Fruit fly (Drosophila melanogaster) whole organism, embryonic: Measurements from ENCODE around the gene pont.
A peak's percentile ranks its signal among the peaks of the same experiment; 100 is the strongest.

Experiments used
- Adf1 ChIP-seq: fragments of 200-800 bp; sonication (Bioruptor generic); IDR thresholded peaks from 2 replicates; pipeline ENCODE4 v1.3.6; 2022; ENCODE audit warnings: missing biosample characterization, missing genetic modification characterization
- B-H2 ChIP-seq: fragments of 200-800 bp; sonication (Bioruptor generic); optimal IDR thresholded peaks from 2 replicates; lab custom pipeline; 2018; ENCODE audit warnings: missing biosample characterization, mild to moderate bottlenecking, missing genetic modification characterization
- Bteb2 ChIP-seq: fragments of 200-800 bp; sonication (Bioruptor generic); optimal IDR thresholded peaks from 2 replicates; lab custom pipeline; 2016; ENCODE audit warnings: missing biosample characterization, missing genetic modification characterization
- CG10366 ChIP-seq: fragments of 200-800 bp; sonication (Bioruptor generic); IDR thresholded peaks from 2 replicates; pipeline ENCODE4 v1.3.6; 2022; ENCODE audit warnings: missing biosample characterization, missing genetic modification characterization
- CG10654 ChIP-seq: fragments of 200-800 bp; sonication (Bioruptor generic); optimal IDR thresholded peaks from 2 replicates; lab custom pipeline; 2016; ENCODE audit warnings: missing biosample characterization, missing genetic modification characterization
- CG11085 ChIP-seq: fragments of 200-800 bp; sonication (Bioruptor generic); IDR thresholded peaks from 2 replicates; pipeline ENCODE4 v1.3.6; 2022; ENCODE audit warnings: missing biosample characterization, missing genetic modification characterization
- CG11093 ChIP-seq: fragments of 200-800 bp; sonication (Bioruptor generic); IDR thresholded peaks from 3 replicates; pipeline ENCODE4 v1.3.6; 2022; ENCODE audit warnings: missing biosample characterization, missing genetic modification characterization
- CG12299 ChIP-seq: fragments of 200-800 bp; sonication (Bioruptor generic); optimal IDR thresholded peaks from 2 replicates; lab custom pipeline; 2018; ENCODE audit warnings: missing biosample characterization, mild to moderate bottlenecking, missing genetic modification characterization
- CG15269 ChIP-seq: fragments of 200-800 bp; sonication (Bioruptor generic); optimal IDR thresholded peaks from 2 replicates; lab custom pipeline; 2018; ENCODE audit warnings: missing biosample characterization, mild to moderate bottlenecking, missing genetic modification characterization, moderate library complexity
- CG1602 ChIP-seq: fragments of 200-800 bp; sonication (Bioruptor generic); optimal IDR thresholded peaks from 3 replicates; lab custom pipeline; 2016; ENCODE audit warnings: missing biosample characterization, missing genetic modification characterization
- CG17385 ChIP-seq: fragments of 200-800 bp; sonication (Bioruptor generic); optimal IDR thresholded peaks from 3 replicates; lab custom pipeline; 2018; ENCODE audit warnings: missing biosample characterization, mild to moderate bottlenecking, missing genetic modification characterization
- CG2116 ChIP-seq: fragments of 200-800 bp; sonication (Bioruptor generic); optimal IDR thresholded peaks from 3 replicates; lab custom pipeline; 2018; ENCODE audit warnings: missing biosample characterization, mild to moderate bottlenecking, missing genetic modification characterization
- CG3847 ChIP-seq: fragments of 200-800 bp; sonication (Bioruptor generic); IDR thresholded peaks from 2 replicates; pipeline ENCODE4 v1.3.6; 2022; ENCODE audit warnings: missing biosample characterization, missing genetic modification characterization
- CG4328 ChIP-seq: fragments of 200-800 bp; sonication (Bioruptor generic); optimal IDR thresholded peaks from 3 replicates; lab custom pipeline; 2017; ENCODE audit warnings: missing biosample characterization, missing genetic modification reagents, missing genetic modification characterization
- CG4707 ChIP-seq: fragments of 200-800 bp; sonication (Bioruptor generic); optimal IDR thresholded peaks from 2 replicates; lab custom pipeline; 2018; ENCODE audit warnings: missing biosample characterization, mild to moderate bottlenecking, missing genetic modification characterization, moderate library complexity
- CG6175 ChIP-seq: fragments of 200-800 bp; sonication (Bioruptor generic); IDR thresholded peaks from 3 replicates; pipeline ENCODE4 v1.3.6; 2022; ENCODE audit warnings: missing biosample characterization, missing genetic modification characterization
- CG6654 ChIP-seq: fragments of 200-800 bp; sonication (Bioruptor generic); optimal IDR thresholded peaks from 2 replicates; lab custom pipeline; 2017; ENCODE audit warnings: missing biosample characterization, mild to moderate bottlenecking, missing genetic modification characterization
- CG6765 ChIP-seq: fragments of 200-800 bp; sonication (Bioruptor generic); optimal IDR thresholded peaks from 3 replicates; lab custom pipeline; 2017; ENCODE audit warnings: missing biosample characterization, mild to moderate bottlenecking, missing genetic modification characterization
- CG7987 ChIP-seq: fragments of 200-800 bp; sonication (Bioruptor generic); optimal IDR thresholded peaks from 2 replicates; lab custom pipeline; 2018; ENCODE audit warnings: missing biosample characterization, mild to moderate bottlenecking, missing genetic modification characterization, moderate library complexity
- CG9876 ChIP-seq: fragments of 200-800 bp; sonication (Bioruptor generic); optimal IDR thresholded peaks from 2 replicates; lab custom pipeline; 2016; ENCODE audit warnings: missing biosample characterization, missing genetic modification characterization
- Dip3 ChIP-seq: fragments of 200-800 bp; sonication (Bioruptor generic); optimal IDR thresholded peaks from 3 replicates; lab custom pipeline; 2016; ENCODE audit warnings: missing biosample characterization, missing genetic modification characterization
- Ets65A ChIP-seq: fragments of 200-800 bp; sonication (Bioruptor generic); peaks from one replicate; lab custom pipeline; 2016; ENCODE audit warnings: missing biosample characterization, missing genetic modification characterization
- MTF-1 ChIP-seq: fragments of 200-800 bp; sonication (Bioruptor generic); optimal IDR thresholded peaks from 2 replicates; lab custom pipeline; 2018; ENCODE audit warnings: missing biosample characterization, mild to moderate bottlenecking, missing genetic modification characterization, borderline replicate concordance
- Mad ChIP-seq: fragments of 200-800 bp; sonication (Bioruptor generic); optimal IDR thresholded peaks from 2 replicates; lab custom pipeline; 2016; ENCODE audit warnings: missing biosample characterization, missing genetic modification characterization
- Oli ChIP-seq: fragments of 200-800 bp; sonication (Bioruptor generic); optimal IDR thresholded peaks from 2 replicates; lab custom pipeline; 2018; ENCODE audit warnings: missing biosample characterization, mild to moderate bottlenecking, missing genetic modification characterization, moderate library complexity
- Optix ChIP-seq: fragments of 200-800 bp; sonication (Bioruptor generic); IDR thresholded peaks from 3 replicates; pipeline ENCODE4 v1.3.6; 2022; ENCODE audit warnings: missing biosample characterization, missing genetic modification characterization
- Sox102F ChIP-seq: fragments of 200-800 bp; sonication (Bioruptor generic); optimal IDR thresholded peaks from 2 replicates; lab custom pipeline; 2018; ENCODE audit warnings: missing biosample characterization, mild to moderate bottlenecking, missing genetic modification characterization, moderate library complexity
- TFAM ChIP-seq: fragments of 200-800 bp; sonication (Bioruptor generic); optimal IDR thresholded peaks from 2 replicates; lab custom pipeline; 2017; ENCODE audit warnings: missing biosample characterization, missing genetic modification characterization, inconsistent platforms
- Xbp1 ChIP-seq: fragments of 200-800 bp; sonication (Bioruptor generic); optimal IDR thresholded peaks from 3 replicates; lab custom pipeline; 2016; ENCODE audit warnings: missing biosample characterization, mild to moderate bottlenecking, missing genetic modification characterization
- Xrp1 ChIP-seq: fragments of 200-800 bp; sonication (Bioruptor generic); IDR thresholded peaks from 2 replicates; pipeline ENCODE4 v1.3.6; 2022; ENCODE audit warnings: missing biosample characterization, missing genetic modification characterization
- ab ChIP-seq: fragments of 200-800 bp; sonication (Bioruptor generic); optimal IDR thresholded peaks from 2 replicates; lab custom pipeline; 2016; ENCODE audit warnings: missing biosample characterization, missing genetic modification characterization
- al ChIP-seq: fragments of 200-800 bp; sonication (Bioruptor generic); IDR thresholded peaks from 2 replicates; pipeline ENCODE4 v1.3.6; 2022; ENCODE audit warnings: missing biosample characterization, missing genetic modification characterization
- ase ChIP-seq: fragments of 200-800 bp; sonication (Bioruptor generic); IDR thresholded peaks from 3 replicates; pipeline ENCODE4 v1.3.6; 2022; ENCODE audit warnings: missing biosample characterization, missing genetic modification characterization
- bab2 ChIP-seq: fragments of 200-800 bp; sonication (Bioruptor generic); optimal IDR thresholded peaks from 2 replicates; lab custom pipeline; 2016; ENCODE audit warnings: missing biosample characterization, missing genetic modification characterization
- chinmo ChIP-seq: fragments of 200-800 bp; sonication (Bioruptor generic); IDR thresholded peaks from 4 replicates; pipeline ENCODE4 v1.3.6; 2022; ENCODE audit warnings: missing biosample characterization, missing genetic modification characterization; ENCODE audit not compliant: partially characterized antibody
- chn ChIP-seq: fragments of 200-800 bp; sonication (Bioruptor generic); optimal IDR thresholded peaks from 2 replicates; lab custom pipeline; 2016; ENCODE audit warnings: missing biosample characterization, missing genetic modification characterization
- cwo ChIP-seq: fragments of 200-800 bp; sonication (Bioruptor generic); optimal IDR thresholded peaks from 3 replicates; lab custom pipeline; 2017; ENCODE audit warnings: missing biosample characterization, missing genetic modification characterization, mild to moderate bottlenecking, moderate library complexity, missing genetic modification reagents
- dm ChIP-seq: fragments of 200-800 bp; sonication (Bioruptor generic); optimal IDR thresholded peaks from 3 replicates; lab custom pipeline; 2016; ENCODE audit warnings: missing biosample characterization, missing genetic modification characterization
- esg ChIP-seq: fragments of 200-800 bp; sonication (Bioruptor generic); conservative IDR thresholded peaks from 2 replicates; pipeline ENCODE4 v1.3.6; 2022; ENCODE audit warnings: missing biosample characterization, missing genetic modification characterization
- fd102C ChIP-seq: fragments of 200-800 bp; sonication (Bioruptor generic); optimal IDR thresholded peaks from 2 replicates; lab custom pipeline; 2018; ENCODE audit warnings: missing biosample characterization, mild to moderate bottlenecking, missing genetic modification characterization, moderate library complexity
- gro ChIP-seq: fragments of 200-800 bp; sonication (Bioruptor generic); optimal IDR thresholded peaks from 2 replicates; lab custom pipeline; 2016; ENCODE audit warnings: missing biosample characterization, missing genetic modification characterization
- her ChIP-seq: fragments of 200-800 bp; sonication (Bioruptor generic); optimal IDR thresholded peaks from 2 replicates; lab custom pipeline; 2016; ENCODE audit warnings: missing biosample characterization, missing genetic modification characterization
- jigr1 ChIP-seq: fragments of 200-800 bp; sonication (Bioruptor generic); IDR thresholded peaks from 3 replicates; pipeline ENCODE4 v1.3.6; 2022; ENCODE audit warnings: missing biosample characterization, missing genetic modification characterization
- jumu ChIP-seq: fragments of 200-800 bp; sonication (Bioruptor generic); optimal IDR thresholded peaks from 3 replicates; lab custom pipeline; 2016; ENCODE audit warnings: missing biosample characterization, missing genetic modification characterization
- klu ChIP-seq: fragments of 200-800 bp; sonication (Bioruptor generic); IDR thresholded peaks from 2 replicates; pipeline ENCODE4 v1.3.6; 2022; ENCODE audit warnings: missing biosample characterization, missing genetic modification characterization
- kni ChIP-seq: fragments of 200-800 bp; sonication (Bioruptor generic); optimal IDR thresholded peaks from 3 replicates; lab custom pipeline; 2017; ENCODE audit warnings: mild to moderate bottlenecking, missing biosample characterization, missing genetic modification reagents, missing genetic modification characterization
- mirr ChIP-seq: fragments of 200-800 bp; sonication (Bioruptor generic); optimal IDR thresholded peaks from 3 replicates; lab custom pipeline; 2018; ENCODE audit warnings: missing biosample characterization, mild to moderate bottlenecking, missing genetic modification characterization
- nmo ChIP-seq: fragments of 200-800 bp; sonication (Bioruptor generic); optimal IDR thresholded peaks from 2 replicates; lab custom pipeline; 2018; ENCODE audit warnings: missing biosample characterization, mild to moderate bottlenecking, missing genetic modification characterization, moderate library complexity
- salm ChIP-seq: fragments of 200-800 bp; sonication (Bioruptor generic); optimal IDR thresholded peaks from 2 replicates; lab custom pipeline; 2018; ENCODE audit warnings: missing biosample characterization, mild to moderate bottlenecking, missing genetic modification characterization
- sc ChIP-seq, 3 experiments: fragments of >200 bp in 2 of 3; fragments of 200-800 bp in 1 of 3; sonication (Bioruptor generic) in 1 of 3; optimal IDR thresholded peaks; 2 replicates in 2 of 3; 3 replicates in 1 of 3; lab custom pipeline; 2017; ENCODE audit warnings: mild to moderate bottlenecking in 1 of 3, missing biosample characterization in 1 of 3, missing genetic modification characterization in 1 of 3, missing genetic modification reagents in 1 of 3
- sisA ChIP-seq: fragments of 200-800 bp; sonication (Bioruptor generic); IDR thresholded peaks from 2 replicates; pipeline ENCODE4 v1.3.6; 2022; ENCODE audit warnings: missing biosample characterization, missing genetic modification characterization
- ttk ChIP-seq: fragments of 200-800 bp; sonication (Bioruptor generic); IDR thresholded peaks from 2 replicates; pipeline ENCODE4 v2.1.2; 2022; ENCODE audit warnings: missing biosample characterization, missing genetic modification characterization

The pont gene

dm6 chr3R:10272695-10273094 is 10.8 kb downstream of the pont start (continued):
- no peak for TF ChIP-seq CG2116 (GFP tag; lab: Kevin White, UChicago)
- TF ChIP-seq bab2 (GFP tag; lab: Kevin White, UChicago), result peak; percentile 6
- TF ChIP-seq klu (GFP tag; lab: Robert Waterston, UW), result no peak
- TF ChIP-seq ttk (GFP tag; lab: Robert Waterston, UW), result 0 out of 2 replicates have a peak, but pooled peaks have one; percentile 31
- TF ChIP-seq CG10366 (GFP tag; lab: Robert Waterston, UW), result no peak
- TF ChIP-seq CG6175 (GFP tag; lab: Robert Waterston, UW), result no peak
- TF ChIP-seq CG12299 (tag; lab: Kevin White, UChicago), result no peak
- peak; percentile 58 for TF ChIP-seq Sox102F (GFP tag; lab: Kevin White, UChicago)
- TF ChIP-seq chinmo (GFP tag; lab: Robert Waterston, UW), result no peak
- no peak for TF ChIP-seq sc (optimal IDR thresholded peaks at IDR 0.05; lab: Kevin White, UChicago)
- TF ChIP-seq sc (GFP tag; optimal IDR thresholded peaks at IDR 0.05; lab: Kevin White, UChicago), result no peak
- TF ChIP-seq CG1602, result no peak
- no peak for TF ChIP-seq CG6765 (GFP tag; lab: Kevin White, UChicago)
- no peak for TF ChIP-seq fd102C
- TF ChIP-seq Xbp1 (GFP tag; lab: Kevin White, UChicago), result peak; percentile 40
- TF ChIP-seq dm (GFP tag; lab: Kevin White, UChicago), result no peak
- no peak for TF ChIP-seq gro
- no peak for TF ChIP-seq CG7987 (GFP tag; lab: Kevin White, UChicago)
- no peak for TF ChIP-seq CG9876 (GFP tag; lab: Kevin White, UChicago)
- TF ChIP-seq CG4328 (GFP tag; lab: Kevin White, UChicago), result no peak
- TF ChIP-seq CG11093 (GFP tag; lab: Robert Waterston, UW), result no peak
- peak; percentile 37; the same call in 1 of the 2 replicates for TF ChIP-seq Xrp1 (GFP tag; lab: Robert Waterston, UW)
- TF ChIP-seq sisA (GFP tag; lab: Robert Waterston, UW), result no peak; the same call in 1 of the 2 replicates
- TF ChIP-seq B-H2 (GFP tag; lab: Kevin White, UChicago), result no peak
- no peak for TF ChIP-seq Adf1 (GFP tag; lab: Robert Waterston, UW)
- TF ChIP-seq CG10654 (GFP tag; lab: Kevin White, UChicago), result no peak
- TF ChIP-seq TFAM (GFP tag; lab: Kevin White, UChicago), result no peak
- TF ChIP-seq Dip3, result no peak
- peak; percentile 12 for TF ChIP-seq Oli (tag; lab: Kevin White, UChicago)
- no peak for TF ChIP-seq esg (GFP tag; lab: Robert Waterston, UW)
- no peak for TF ChIP-seq chn (GFP tag; lab: Kevin White, UChicago)
- TF ChIP-seq CG15269, result peak; percentile 38
- no peak for TF ChIP-seq jumu (GFP tag; lab: Kevin White, UChicago)
- no peak for TF ChIP-seq CG6654 (GFP tag; lab: Kevin White, UChicago)
- peak; percentile 16 for TF ChIP-seq CG17385
- peak; percentile 3 for TF ChIP-seq salm
- no peak for TF ChIP-seq her (GFP tag; lab: Kevin White, UChicago)
- TF ChIP-seq Bteb2 (GFP tag; lab: Kevin White, UChicago), result no peak
- no peak for TF ChIP-seq MTF-1 (GFP tag; lab: Kevin White, UChicago)
- TF ChIP-seq CG4707, result no peak
- no peak for TF ChIP-seq CG3847 (GFP tag; lab: Robert Waterston, UW)
- TF ChIP-seq Mad (GFP tag; lab: Kevin White, UChicago), result no peak
- TF ChIP-seq ase, result 0 out of 3 replicates have a peak, but pooled peaks have one; percentile 15
- no peak for TF ChIP-seq cwo
- no peak for TF ChIP-seq kni
- TF ChIP-seq al (GFP tag; lab: Robert Waterston, UW), result no peak
- TF ChIP-seq ab (GFP tag; lab: Kevin White, UChicago), result no peak
- no peak for TF ChIP-seq jigr1 (GFP tag; lab: Robert Waterston, UW)
- TF ChIP-seq Optix (GFP tag; lab: Robert Waterston, UW), result no peak
- TF ChIP-seq CG11085 (GFP tag; lab: Robert Waterston, UW), result no peak
- no peak for TF ChIP-seq Ets65A
- TF ChIP-seq nmo (GFP tag; lab: Kevin White, UChicago), result peak; percentile 10
- no peak for TF ChIP-seq mirr
